Fruit fly (Drosophila melanogaster): ENCODE results near the gene Prosbeta2.

dm6 chr3L:14989879-14990278 is 9.9 kb upstream of the Prosbeta2 start:
- TF ChIP-seq CG8478 (optimal IDR thresholded peaks at IDR 0.05) (no peak), CTCF (optimal IDR thresholded peaks at IDR 0.05) (no peak)

All from S2 (cell line).